Worm (Caenorhabditis elegans): Measurements from ENCODE around the gene lgc-18.

lgc-18 gene

ce11 chrX:12168765-12169164 is 43.4 kb downstream of the lgc-18 start:
- TF ChIP-seq dpff-1 (tag; optimal IDR thresholded peaks at IDR 0.05): no peak
- TF ChIP-seq lin-35 (GFP tag; optimal IDR thresholded peaks at IDR 0.05): peak in 1 of 3 experiments; percentile 32
- TF ChIP-seq madf-3 (GFP tag; IDR thresholded peaks at IDR 0.05): 0 out of 2 replicates have a peak, but pooled peaks have one; percentile 17

- 0 out of 2 replicates have a peak, but pooled peaks have one; percentile 16 for TF ChIP-seq nfyb-1 (GFP tag; IDR thresholded peaks at IDR 0.05)
- TF ChIP-seq T07F8.4 (tag; optimal IDR thresholded peaks at IDR 0.05): no peak
- no peak for TF ChIP-seq ceh-58 (GFP tag; IDR thresholded peaks at IDR 0.05)
- 0 out of 2 replicates have a peak, but pooled peaks have one; percentile 16 for TF ChIP-seq nfya-2 (GFP tag; IDR thresholded peaks at IDR 0.05)
- TF ChIP-seq snpc-1.1 (tag; optimal IDR thresholded peaks at IDR 0.05; ENCODE audit: insufficient read depth): no peak
- no peak for TF ChIP-seq ztf-6 (GFP tag; IDR thresholded peaks at IDR 0.05)
- no peak for TF ChIP-seq nhr-27 (tag; optimal IDR thresholded peaks at IDR 0.05)
- TF ChIP-seq Y53G8AR.9 (GFP tag; conservative IDR thresholded peaks at IDR 0.05): 0 out of 2 replicates have a peak, but pooled peaks have one; percentile 9
- TF ChIP-seq lag-1 (GFP tag; IDR thresholded peaks at IDR 0.05): no peak
- TF ChIP-seq hlh-26 (GFP tag; conservative IDR thresholded peaks at IDR 0.05): no peak
- TF ChIP-seq C17E4.6 (GFP tag; IDR thresholded peaks at IDR 0.05): 0 out of 2 replicates have a peak, but pooled peaks have one; percentile 18
- TF ChIP-seq mel-28 (tag; optimal IDR thresholded peaks at IDR 0.05; ENCODE audit: borderline replicate concordance): no peak
- TF ChIP-seq ekl-4 (GFP tag; IDR thresholded peaks at IDR 0.05): no peak
- peak; percentile 53; the same call in 1 of the 2 replicates for TF ChIP-seq egl-18 (GFP tag; IDR thresholded peaks at IDR 0.05)
- TF ChIP-seq lin-35 (GFP tag; optimal IDR thresholded peaks at IDR 0.05): no peak
- TF ChIP-seq ztf-25 (GFP tag; IDR thresholded peaks at IDR 0.05): no peak
- TF ChIP-seq attf-6 (GFP tag; IDR thresholded peaks at IDR 0.05): 0 out of 2 replicates have a peak, but pooled peaks have one; percentile 48
- no peak for TF ChIP-seq dpl-1 (GFP tag; optimal IDR thresholded peaks at IDR 0.05)
- no peak for TF ChIP-seq Y67H2A.10 (GFP tag; conservative IDR thresholded peaks at IDR 0.05)
- TF ChIP-seq egl-44 (GFP tag; IDR thresholded peaks at IDR 0.05): no peak
- TF ChIP-seq lin-26 (GFP tag; IDR thresholded peaks at IDR 0.05): no peak
- no peak for TF ChIP-seq madf-10 (tag; optimal IDR thresholded peaks at IDR 0.05)
- TF ChIP-seq atf-7 (tag; optimal IDR thresholded peaks at IDR 0.05): no peak
- TF ChIP-seq chd-7 (tag; optimal IDR thresholded peaks at IDR 0.05): peak; percentile 34
- no peak for TF ChIP-seq madf-6 (GFP tag; IDR thresholded peaks at IDR 0.05)
- TF ChIP-seq xnd-1 (tag; optimal IDR thresholded peaks at IDR 0.05): no peak
Observed at ce11 chrX:12169390-12169789, 44.0 kb downstream of the lgc-18 start.

- no peak for TF ChIP-seq F10E7.11 (tag; optimal IDR thresholded peaks at IDR 0.05)
- no peak for TF ChIP-seq F37B4.10 (GFP tag; IDR thresholded peaks at IDR 0.05)
- peak; percentile 34 for TF ChIP-seq lin-40 (tag; optimal IDR thresholded peaks at IDR 0.05)
- TF ChIP-seq egrh-3 (GFP tag; IDR thresholded peaks at IDR 0.05): peak; percentile 89
- peak; percentile 46 for TF ChIP-seq tbp1 (GFP tag; optimal IDR thresholded peaks at IDR 0.05)
- no peak for TF ChIP-seq snpc-4 (GFP tag; optimal IDR thresholded peaks at IDR 0.05)
- peak in 1 of 4 experiments; percentile 50 for TF ChIP-seq snpc-4 (tag; optimal IDR thresholded peaks at IDR 0.05)
- no peak for TF ChIP-seq B0035.1 (tag; optimal IDR thresholded peaks at IDR 0.05)
- TF ChIP-seq mel-28 (tag; optimal IDR thresholded peaks at IDR 0.05; ENCODE audit: borderline replicate concordance): no peak
- peak; percentile 22; the same call in 1 of the 2 replicates for TF ChIP-seq rcor-1 (GFP tag; IDR thresholded peaks at IDR 0.05)
- peak; percentile 91 for TF ChIP-seq K12H6.12 (tag; optimal IDR thresholded peaks at IDR 0.05)
- TF ChIP-seq attf-6 (GFP tag; IDR thresholded peaks at IDR 0.05): 0 out of 2 replicates have a peak, but pooled peaks have one; percentile 12
- TF ChIP-seq F23B12.7 (tag; optimal IDR thresholded peaks at IDR 0.05; ENCODE audit: insufficient read depth): peak; percentile 1
- TF ChIP-seq lsy-27 (tag; optimal IDR thresholded peaks at IDR 0.05; ENCODE audit: borderline replicate concordance, insufficient read depth): peak; percentile 24
- TF ChIP-seq hmg-1.2 (GFP tag; IDR thresholded peaks at IDR 0.05): peak; percentile 80
- TF ChIP-seq zfh-2 (GFP tag; conservative IDR thresholded peaks at IDR 0.05): peak; percentile 99
- TF ChIP-seq C06A6.2 (GFP tag; conservative IDR thresholded peaks at IDR 0.05): peak; percentile 48; the same call in 1 of the 2 replicates
- TF ChIP-seq bed-2 (GFP tag; IDR thresholded peaks at IDR 0.05): no peak
- TF ChIP-seq athp-1 (tag; optimal IDR thresholded peaks at IDR 0.05): no peak
Observed at ce11 chrX:12171631-12172348, 46.4 kb downstream of the lgc-18 start, which contains the start of gene F57G12.1. Gene F57G12.1 (minus strand): TSS chrX:12171681.
